Worm (Caenorhabditis elegans) whole organism, early embryonic: ENCODE results near the gene tsp-1.

Experiments
- ama-1 ChIP-seq: fragments of 150-350 bp; optimal IDR thresholded peaks from 2 replicates; lab custom pipeline; 2014
- flt-1 ChIP-seq: fragments of 200-800 bp; sonication (Bioruptor generic); IDR thresholded peaks from 2 replicates; pipeline ENCODE4 v1.3.6; 2022; ENCODE audit warnings: missing genetic modification characterization, missing compliant biosample characterization
- scrt-1 ChIP-seq: fragments of 200-800 bp; sonication (Bioruptor generic); IDR thresholded peaks from 2 replicates; pipeline ENCODE4 v1.3.6; 2022; ENCODE audit warnings: missing genetic modification characterization, missing compliant biosample characterization

- TF ChIP-seq scrt-1 (no peak), ama-1 (lab: Kevin White, UChicago) (no peak), flt-1 (GFP tag; lab: Robert Waterston, UW) (no peak)
Measured at ce11 chrIII:8281310-8281709, 42.1 kb upstream of the tsp-1 start.
